Worm (Caenorhabditis elegans) whole organism, early embryonic: ENCODE measurements around the gene acs-4.

Experiments
- B0310.2 ChIP-seq: sonication (generic microtip); optimal IDR thresholded peaks from 2 replicates; lab custom pipeline; 2016; ENCODE audit warnings: mild to moderate bottlenecking, missing genetic modification characterization, missing compliant biosample characterization
- F13C5.2 ChIP-seq: sonication (generic microtip); optimal IDR thresholded peaks from 2 replicates; lab custom pipeline; 2017; ENCODE audit warnings: mild to moderate bottlenecking, missing genetic modification characterization, inconsistent platforms, missing compliant biosample characterization
- aly-1 ChIP-seq: sonication (generic microtip); optimal IDR thresholded peaks from 2 replicates; lab custom pipeline; 2016; ENCODE audit warnings: missing genetic modification characterization, missing compliant biosample characterization
- ama-1 ChIP-seq: fragments of 150-350 bp; optimal IDR thresholded peaks from 2 replicates; lab custom pipeline; 2014
- ceh-36 ChIP-seq: sonication (generic microtip); optimal IDR thresholded peaks from 2 replicates; lab custom pipeline; 2016; ENCODE audit warnings: missing genetic modification characterization, inconsistent platforms, missing compliant biosample characterization
- ets-7 ChIP-seq: sonication (generic microtip); optimal IDR thresholded peaks from 2 replicates; lab custom pipeline; 2016; ENCODE audit warnings: missing genotype, missing genetic modification characterization, missing compliant biosample characterization
- flt-1 ChIP-seq: fragments of 200-800 bp; sonication (Bioruptor generic); IDR thresholded peaks from 2 replicates; pipeline ENCODE4 v1.3.6; 2022; ENCODE audit warnings: missing genetic modification characterization, missing compliant biosample characterization
- hmbx-1 ChIP-seq: sonication (generic microtip); optimal IDR thresholded peaks from 2 replicates; lab custom pipeline; 2016; ENCODE audit warnings: mild to moderate bottlenecking, missing genetic modification characterization, missing compliant biosample characterization
- hmg-4 ChIP-seq: fragments of 200-800 bp; sonication (Bioruptor generic); optimal IDR thresholded peaks from 2 replicates; lab custom pipeline; 2018; ENCODE audit warnings: mild to moderate bottlenecking, missing genetic modification characterization, missing compliant biosample characterization
- hnd-1 ChIP-seq: sonication (generic microtip); optimal IDR thresholded peaks from 2 replicates; lab custom pipeline; 2016; ENCODE audit warnings: missing genetic modification characterization, missing compliant biosample characterization
- tbx-11 ChIP-seq: fragments of 200-800 bp; sonication (Bioruptor generic); IDR thresholded peaks from 2 replicates; pipeline ENCODE4 v1.3.6; 2022; ENCODE audit warnings: missing genetic modification characterization, missing compliant biosample characterization
- tra-4 ChIP-seq: sonication (generic microtip); optimal IDR thresholded peaks from 2 replicates; lab custom pipeline; 2017; ENCODE audit warnings: missing genetic modification characterization, missing compliant biosample characterization

ce11 chrIII:7212028-7212427 is 44.4 kb downstream of the acs-4 start:
- TF ChIP-seq hmbx-1 (tag; lab: Kevin White, UChicago) (no peak), flt-1 (no peak), ama-1 (lab: Kevin White, UChicago) (no peak), hnd-1 (tag; lab: Kevin White, UChicago) (no peak), ets-7 (tag; lab: Kevin White, UChicago) (no peak), F13C5.2 (tag; lab: Kevin White, UChicago) (no peak), B0310.2 (tag; lab: Kevin White, UChicago) (no peak), hmg-4 (GFP tag; lab: Kevin White, UChicago) (no peak), tra-4 (tag; lab: Kevin White, UChicago) (no peak), ceh-36 (no peak), aly-1 (tag; lab: Kevin White, UChicago) (no peak), tbx-11 (GFP tag; lab: Robert Waterston, UW) (no peak)
